Worm (Caenorhabditis elegans): ENCODE data around the gene scl-15.

ce11 chrII:3244070-3244469 lies 40.4 kb downstream of the scl-15 start, which contains the start of gene C17F4.12:
- TF ChIP-seq flt-1 (GFP tag; IDR thresholded peaks at IDR 0.05) (no peak), tab-1 (GFP tag; IDR thresholded peaks at IDR 0.05) (no peak), med-1 (GFP tag; optimal IDR thresholded peaks at IDR 0.05; ENCODE audit: insufficient read depth) (no peak)

Data from whole organism, midembryonic.